Worm (Caenorhabditis elegans) whole organism, young adult: ENCODE data around the gene T01D3.3.

Experiments used
- C06A6.2 ChIP-seq: fragments of 200-800 bp; sonication (Bioruptor generic); conservative IDR thresholded peaks from 2 replicates; pipeline ENCODE4 v1.3.6; 2022; ENCODE audit warnings: missing genetic modification characterization, missing compliant biosample characterization
- D2030.7 ChIP-seq: fragments of 200-800 bp; sonication (Bioruptor generic); IDR thresholded peaks from 2 replicates; pipeline ENCODE4 v1.3.6; 2022; ENCODE audit warnings: missing genetic modification reagents, missing genetic modification characterization, missing compliant biosample characterization
- F33H1.4 ChIP-seq: fragments of 200-800 bp; sonication (Bioruptor generic); IDR thresholded peaks from 2 replicates; pipeline ENCODE4 v1.3.6; 2022; ENCODE audit warnings: missing genetic modification reagents, missing genetic modification characterization, missing compliant biosample characterization
- F49E8.2 ChIP-seq: sonication (generic microtip); optimal IDR thresholded peaks from 3 replicates; lab custom pipeline; 2017; ENCODE audit warnings: missing genetic modification characterization, mild to moderate bottlenecking, missing compliant biosample characterization, antibody characterized with exemption, moderate library complexity; ENCODE audit not compliant: insufficient read depth
- F57A8.1 ChIP-seq: fragments of 200-800 bp; sonication (Bioruptor generic); optimal IDR thresholded peaks from 2 replicates; lab custom pipeline; 2018; ENCODE audit warnings: mild to moderate bottlenecking, missing genetic modification characterization, moderate library complexity, missing compliant biosample characterization
- K11D2.4 ChIP-seq: fragments of 200-800 bp; sonication (Bioruptor generic); IDR thresholded peaks from 2 replicates; pipeline ENCODE4 v1.3.6; 2022; ENCODE audit warnings: missing genetic modification reagents, missing genetic modification characterization, missing compliant biosample characterization
- Y56A3A.18 ChIP-seq: fragments of 200-800 bp; sonication (Bioruptor generic); IDR thresholded peaks from 2 replicates; pipeline ENCODE4 v1.3.6; 2022; ENCODE audit warnings: missing genetic modification reagents, missing genetic modification characterization, missing compliant biosample characterization
- ama-1 ChIP-seq, 3 experiments: fragments of 150-350 bp in 1 of 3; sonication (generic microtip) in 2 of 3; optimal IDR thresholded peaks; 2 replicates each; lab custom pipeline; 2014 to 2018; ENCODE audit warnings: missing biosample characterization in 2 of 3, missing genetic modification characterization in 2 of 3, missing genetic modification reagents in 2 of 3
- athp-1 ChIP-seq: sonication (generic microtip); optimal IDR thresholded peaks from 2 replicates; lab custom pipeline; 2017; ENCODE audit warnings: mild to moderate bottlenecking, missing genetic modification characterization, missing compliant biosample characterization
- attf-5 ChIP-seq: fragments of 200-800 bp; sonication (Bioruptor generic); optimal IDR thresholded peaks from 2 replicates; lab custom pipeline; 2018; ENCODE audit warnings: mild to moderate bottlenecking, missing genetic modification characterization, missing compliant biosample characterization
- bed-2 ChIP-seq: fragments of 200-800 bp; sonication (Bioruptor generic); IDR thresholded peaks from 2 replicates; pipeline ENCODE4 v1.3.6; 2022; ENCODE audit warnings: missing genetic modification reagents, missing genetic modification characterization, missing compliant biosample characterization
- ceh-100 ChIP-seq: fragments of 200-800 bp; sonication (Bioruptor generic); IDR thresholded peaks from 2 replicates; pipeline ENCODE4 v1.3.6; 2022; ENCODE audit warnings: missing genetic modification reagents, missing genetic modification characterization, missing compliant biosample characterization
- ceh-91 ChIP-seq: fragments of 200-800 bp; sonication (Bioruptor generic); IDR thresholded peaks from 2 replicates; pipeline ENCODE4 v1.3.6; 2022; ENCODE audit warnings: missing genetic modification reagents, missing genetic modification characterization, missing compliant biosample characterization
- dpl-1 ChIP-seq: fragments of 150-350 bp; optimal IDR thresholded peaks from 2 replicates; lab custom pipeline; 2014; ENCODE audit warnings: missing biosample characterization, missing genetic modification reagents, missing genetic modification characterization
- efl-1 ChIP-seq: fragments of 150-350 bp; optimal IDR thresholded peaks from 2 replicates; lab custom pipeline; 2014; ENCODE audit warnings: missing biosample characterization, missing genetic modification reagents, missing genetic modification characterization
- ekl-4 ChIP-seq: fragments of 200-800 bp; sonication (Bioruptor generic); IDR thresholded peaks from 2 replicates; pipeline ENCODE4 v1.3.6; 2022; ENCODE audit warnings: missing genetic modification reagents, missing genetic modification characterization, missing compliant biosample characterization
- hmg-1.2 ChIP-seq: fragments of 200-800 bp; sonication (Bioruptor generic); IDR thresholded peaks from 2 replicates; pipeline ENCODE4 v1.3.6; 2022; ENCODE audit warnings: missing genetic modification reagents, missing genetic modification characterization, missing compliant biosample characterization
- hrde-1 ChIP-seq: sonication (generic microtip); optimal IDR thresholded peaks from 2 replicates; lab custom pipeline; 2016; ENCODE audit warnings: missing genetic modification characterization, mild to moderate bottlenecking, missing compliant biosample characterization, moderate library complexity, missing genotype, missing genetic modification reagents, borderline replicate concordance
- hsf-1 ChIP-seq: fragments of 200-800 bp; sonication (Bioruptor generic); IDR thresholded peaks from 2 replicates; pipeline ENCODE4 v1.3.6; 2022; ENCODE audit warnings: missing genetic modification reagents, missing genetic modification characterization, missing compliant biosample characterization
- lin-54 ChIP-seq: fragments of 200-800 bp; sonication (Bioruptor generic); optimal IDR thresholded peaks from 2 replicates; lab custom pipeline; 2018; ENCODE audit warnings: mild to moderate bottlenecking, missing genetic modification characterization, missing compliant biosample characterization
- lsl-1 ChIP-seq: fragments of 200-800 bp; sonication (Bioruptor generic); optimal IDR thresholded peaks from 2 replicates; lab custom pipeline; 2018; ENCODE audit warnings: mild to moderate bottlenecking, missing genetic modification characterization, moderate library complexity, missing compliant biosample characterization
- madf-3 ChIP-seq: fragments of 200-800 bp; sonication (Bioruptor generic); IDR thresholded peaks from 2 replicates; pipeline ENCODE4 v1.3.6; 2022; ENCODE audit warnings: missing genetic modification reagents, missing genetic modification characterization, missing compliant biosample characterization
- madf-6 ChIP-seq: fragments of 200-800 bp; sonication (Bioruptor generic); IDR thresholded peaks from 2 replicates; pipeline ENCODE4 v1.3.6; 2022; ENCODE audit warnings: missing genetic modification reagents, missing genetic modification characterization, missing compliant biosample characterization
- madf-8 ChIP-seq: fragments of 200-800 bp; sonication (Bioruptor generic); conservative IDR thresholded peaks from 2 replicates; pipeline ENCODE4 v1.3.6; 2022; ENCODE audit warnings: missing genetic modification reagents, missing genetic modification characterization, missing compliant biosample characterization
- mcd-1 ChIP-seq: fragments of 200-800 bp; sonication (Bioruptor generic); IDR thresholded peaks from 2 replicates; pipeline ENCODE4 v1.3.6; 2022; ENCODE audit warnings: missing genetic modification reagents, missing genetic modification characterization, missing compliant biosample characterization
- mes-4 ChIP-seq: sonication (generic microtip); optimal IDR thresholded peaks from 2 replicates; lab custom pipeline; 2016; ENCODE audit warnings: missing genotype, missing genetic modification characterization, missing compliant biosample characterization
- nfya-2 ChIP-seq: fragments of 200-800 bp; sonication (Bioruptor generic); IDR thresholded peaks from 2 replicates; pipeline ENCODE4 v1.3.6; 2022; ENCODE audit warnings: missing genetic modification reagents, missing genetic modification characterization, missing compliant biosample characterization
- nhr-120 ChIP-seq: fragments of 200-800 bp; sonication (Bioruptor generic); IDR thresholded peaks from 2 replicates; pipeline ENCODE4 v1.3.6; 2022; ENCODE audit warnings: missing genetic modification characterization, missing compliant biosample characterization
- nhr-179 ChIP-seq: sonication (generic microtip); optimal IDR thresholded peaks from 2 replicates; lab custom pipeline; 2016; ENCODE audit warnings: mild to moderate bottlenecking, missing genetic modification characterization, missing compliant biosample characterization
- nhr-27 ChIP-seq: fragments of 200-800 bp; sonication (Bioruptor generic); optimal IDR thresholded peaks from 2 replicates; lab custom pipeline; 2018; ENCODE audit warnings: mild to moderate bottlenecking, missing genetic modification characterization, moderate library complexity, missing compliant biosample characterization
- pbrm-1 ChIP-seq: fragments of 200-800 bp; sonication (Bioruptor generic); IDR thresholded peaks from 2 replicates; pipeline ENCODE4 v1.3.6; 2022; ENCODE audit warnings: missing genetic modification reagents, missing genetic modification characterization, missing compliant biosample characterization
- rcor-1 ChIP-seq: fragments of 200-800 bp; sonication (Bioruptor generic); IDR thresholded peaks from 2 replicates; pipeline ENCODE4 v1.3.6; 2022; ENCODE audit warnings: missing genetic modification reagents, missing genetic modification characterization, missing compliant biosample characterization
- rec-8 ChIP-seq, 2 experiments: sonication (generic microtip); optimal IDR thresholded peaks; 2 replicates each; lab custom pipeline; 2016; ENCODE audit warnings: mild to moderate bottlenecking in 2 of 2, missing genetic modification characterization in 2 of 2, missing genetic modification reagents in 2 of 2, missing genotype in 2 of 2, missing biosample characterization in 1 of 2, missing compliant biosample characterization in 1 of 2, moderate library complexity in 1 of 2
- sdz-38 ChIP-seq: sonication (generic microtip); optimal IDR thresholded peaks from 2 replicates; lab custom pipeline; 2016; ENCODE audit warnings: missing genotype, missing genetic modification characterization, missing compliant biosample characterization
- snpc-1.1 ChIP-seq: sonication (generic microtip); optimal IDR thresholded peaks from 2 replicates; lab custom pipeline; 2017; ENCODE audit warnings: missing genetic modification characterization, mild to moderate bottlenecking, missing compliant biosample characterization, antibody characterized with exemption, moderate library complexity, missing genotype, missing genetic modification reagents; ENCODE audit not compliant: insufficient read depth
- somi-1 ChIP-seq: fragments of 200-800 bp; sonication (Bioruptor generic); optimal IDR thresholded peaks from 2 replicates; lab custom pipeline; 2018; ENCODE audit warnings: mild to moderate bottlenecking, missing genetic modification characterization, missing compliant biosample characterization
- tbp1 ChIP-seq: fragments of 200-800 bp; sonication (Bioruptor generic); optimal IDR thresholded peaks from 2 replicates; lab custom pipeline; 2018; ENCODE audit warnings: mild to moderate bottlenecking, missing genetic modification characterization, missing compliant biosample characterization
- tlf-1 ChIP-seq: fragments of 200-800 bp; sonication (Bioruptor generic); optimal IDR thresholded peaks from 2 replicates; lab custom pipeline; 2018; ENCODE audit warnings: mild to moderate bottlenecking, missing genetic modification characterization, missing compliant biosample characterization
- unc-130 ChIP-seq: sonication (generic microtip); optimal IDR thresholded peaks from 2 replicates; lab custom pipeline; 2016; ENCODE audit warnings: missing genetic modification reagents, missing genetic modification characterization, missing compliant biosample characterization
- unc-62 ChIP-seq: fragments of 150-350 bp; optimal IDR thresholded peaks from 2 replicates; lab custom pipeline; 2014; ENCODE audit warnings: missing biosample characterization, missing genetic modification reagents, missing genetic modification characterization
- xnd-1 ChIP-seq: sonication (generic microtip); optimal IDR thresholded peaks from 2 replicates; lab custom pipeline; 2016; ENCODE audit warnings: missing genotype, missing genetic modification reagents, missing genetic modification characterization, missing compliant biosample characterization
- ztf-18 ChIP-seq: sonication (generic microtip); optimal IDR thresholded peaks from 2 replicates; lab custom pipeline; 2016; ENCODE audit warnings: missing genotype, mild to moderate bottlenecking, missing genetic modification characterization, missing compliant biosample characterization
- ztf-3 ChIP-seq: fragments of 200-800 bp; sonication (Bioruptor generic); optimal IDR thresholded peaks from 2 replicates; lab custom pipeline; 2018; ENCODE audit warnings: mild to moderate bottlenecking, missing genetic modification characterization, missing compliant biosample characterization

T01D3.3 gene

DNA sequence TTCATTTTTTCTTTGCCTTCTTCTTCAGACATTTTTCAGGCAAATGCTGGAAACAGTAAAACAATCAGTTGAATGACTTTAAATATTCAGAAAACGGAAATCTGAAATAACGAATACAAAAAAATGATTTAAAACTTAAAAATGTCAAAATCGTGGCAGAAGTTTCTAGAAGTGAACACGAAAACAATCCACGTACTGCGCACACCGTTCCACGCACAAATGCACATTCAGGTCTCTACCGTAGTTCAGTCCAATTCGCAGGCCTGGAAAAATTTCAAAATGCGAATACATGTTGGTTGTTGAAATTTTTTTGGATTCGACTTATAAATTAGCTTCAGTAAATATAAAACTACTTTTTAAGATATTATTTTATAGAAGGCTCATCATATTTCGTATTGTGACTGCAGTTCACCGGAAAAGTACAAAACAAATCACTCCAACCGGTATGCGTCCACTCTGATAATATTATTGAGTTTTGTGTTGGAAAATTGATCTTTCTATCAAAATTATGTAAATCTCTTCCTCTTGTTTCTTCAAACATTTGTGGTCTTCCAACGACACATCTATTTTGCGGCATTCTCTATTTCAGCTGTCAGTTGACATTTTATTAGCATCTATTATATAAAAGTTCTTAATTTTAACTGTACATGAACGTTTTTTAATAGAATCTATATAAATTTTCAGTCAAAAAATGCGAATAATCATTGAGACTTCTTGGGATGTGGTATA lies 32.0 kb upstream of the T01D3.3 start, which contains the start of the genes mip-2 and F58G11.4:
Gene mip-2, minus strand, starts transcription at position 48 of the 729 bp plus-strand sequence.
Gene F58G11.4, plus strand, starts transcription at position 679 of the 729 bp plus-strand sequence.
- TF ChIP-seq pbrm-1 (GFP tag; lab: Robert Waterston, UW) (peak; percentile 55; the same call in 1 of the 2 replicates), nfya-2 (no peak), tbp1 (GFP tag; lab: Kevin White, UChicago) (peak; percentile 3), hsf-1 (GFP tag; lab: Robert Waterston, UW) (peak; percentile 96), nhr-120 (no peak), nhr-179 (tag; lab: Kevin White, UChicago) (no peak), xnd-1 (tag; lab: Kevin White, UChicago) (peak; percentile 58), lsl-1 (GFP tag; lab: Kevin White, UChicago) (peak; percentile 90), efl-1 (peak; percentile 37), hmg-1.2 (peak; percentile 15; the same call in 1 of the 2 replicates), K11D2.4 (GFP tag; lab: Robert Waterston, UW) (no peak), madf-8 (peak; percentile 93), lin-54 (GFP tag; lab: Kevin White, UChicago) (peak; percentile 32), ztf-18 (peak; percentile 73), rcor-1 (GFP tag; lab: Robert Waterston, UW) (peak; percentile 9; the same call in 1 of the 2 replicates), mcd-1 (GFP tag; lab: Robert Waterston, UW) (0 out of 2 replicates have a peak, but pooled peaks have one; percentile 25), mes-4 (tag; lab: Kevin White, UChicago) (no peak), F33H1.4 (peak; percentile 43), F57A8.1 (GFP tag; lab: Kevin White, UChicago) (no peak), ceh-100 (GFP tag; lab: Robert Waterston, UW) (0 out of 2 replicates have a peak, but pooled peaks have one; percentile 21), D2030.7 (GFP tag; lab: Robert Waterston, UW) (peak; percentile 43), madf-6 (peak; percentile 94), ceh-91 (GFP tag; lab: Robert Waterston, UW) (peak; percentile 81)

DNA sequence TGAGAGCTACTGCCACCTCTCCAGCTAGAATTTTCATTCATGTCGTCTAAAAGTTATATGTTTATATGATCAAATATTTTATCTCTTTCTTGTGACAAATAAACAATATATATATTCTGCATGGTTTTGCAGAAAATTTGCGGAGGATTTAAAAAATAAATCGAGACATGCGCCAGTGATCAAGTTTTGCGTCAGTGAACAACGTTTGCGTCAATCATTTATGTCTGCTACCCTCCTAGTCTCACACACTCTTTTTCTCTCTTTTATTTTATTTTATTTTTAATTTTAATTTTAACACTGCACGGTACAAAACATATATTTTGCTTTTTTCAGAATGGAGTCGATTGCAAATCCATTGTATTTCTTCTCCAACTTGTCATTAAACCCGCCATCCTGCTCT lies 25.5 kb upstream of the T01D3.3 start, which contains the start of the genes tag-65 and ccz-1:
Gene tag-65, minus strand, starts transcription at position 46 of the 400 bp plus-strand sequence.
Gene ccz-1, plus strand, starts transcription at position 334 of the 400 bp plus-strand sequence.
- peak; percentile 77 for TF ChIP-seq tlf-1 (GFP tag; lab: Kevin White, UChicago)
- peak; percentile 88 for TF ChIP-seq mcd-1 (GFP tag; lab: Robert Waterston, UW)
- no peak for TF ChIP-seq ama-1 (optimal IDR thresholded peaks at IDR 0.05; lab: Kevin White, UChicago)
- TF ChIP-seq ama-1 (GFP tag; optimal IDR thresholded peaks at IDR 0.05; lab: Kevin White, UChicago), result no peak
- peak; percentile 28 for TF ChIP-seq athp-1 (tag; lab: Kevin White, UChicago)
- TF ChIP-seq Y56A3A.18, result peak; percentile 62; the same call in 1 of the 2 replicates
- no peak for TF ChIP-seq unc-62
- 0 out of 2 replicates have a peak, but pooled peaks have one; percentile 60 for TF ChIP-seq madf-3 (GFP tag; lab: Robert Waterston, UW)
- peak; percentile 70 for TF ChIP-seq F33H1.4
- peak; percentile 68 for TF ChIP-seq madf-8
- no peak for TF ChIP-seq ztf-3 (GFP tag; lab: Kevin White, UChicago)
- peak; percentile 44 for TF ChIP-seq unc-130 (GFP tag; lab: Kevin White, UChicago)
- peak; percentile 59; the same call in 1 of the 2 replicates for TF ChIP-seq pbrm-1 (GFP tag; lab: Robert Waterston, UW)
- no peak for TF ChIP-seq bed-2 (GFP tag; lab: Robert Waterston, UW)
- TF ChIP-seq ceh-91 (GFP tag; lab: Robert Waterston, UW), result 0 out of 2 replicates have a peak, but pooled peaks have one; percentile 20
- TF ChIP-seq sdz-38, result no peak
- peak; percentile 29 for TF ChIP-seq somi-1
- TF ChIP-seq dpl-1 (GFP tag; lab: Kevin White, UChicago), result peak; percentile 60
- peak; percentile 84 for TF ChIP-seq ekl-4 (GFP tag; lab: Robert Waterston, UW)
- TF ChIP-seq snpc-1.1, result peak; percentile 23
- peak; percentile 89 for TF ChIP-seq lin-54 (GFP tag; lab: Kevin White, UChicago)
- peak; percentile 70 for TF ChIP-seq attf-5 (GFP tag; lab: Kevin White, UChicago)
- TF ChIP-seq nhr-179 (tag; lab: Kevin White, UChicago), result no peak
- 0 out of 2 replicates have a peak, but pooled peaks have one; percentile 33 for TF ChIP-seq C06A6.2 (GFP tag; lab: Robert Waterston, UW)
- TF ChIP-seq efl-1, result peak; percentile 53
- peak; percentile 68; the same call in 1 of the 2 replicates for TF ChIP-seq K11D2.4 (GFP tag; lab: Robert Waterston, UW)
- peak; percentile 32 for TF ChIP-seq F49E8.2 (tag; lab: Kevin White, UChicago)
- TF ChIP-seq nhr-27 (tag; lab: Kevin White, UChicago), result no peak
- TF ChIP-seq lsl-1 (GFP tag; lab: Kevin White, UChicago), result peak; percentile 75
- TF ChIP-seq rec-8 (tag; optimal IDR thresholded peaks at IDR 0.05; lab: Kevin White, UChicago), result peak in 1 of 2 experiments; percentile 3
- TF ChIP-seq hrde-1 (tag; lab: Kevin White, UChicago), result no peak
